Worm (Caenorhabditis elegans) whole organism, young adult: ENCODE measurements around the gene rps-14.

Experiments used
- B0035.1 ChIP-seq: sonication (generic microtip); optimal IDR thresholded peaks from 2 replicates; lab custom pipeline; 2016; ENCODE audit warnings: missing genetic modification characterization, mild to moderate bottlenecking, missing compliant biosample characterization, missing genotype, missing genetic modification reagents
- B0261.1 ChIP-seq: sonication (generic microtip); optimal IDR thresholded peaks from 2 replicates; lab custom pipeline; 2016; ENCODE audit warnings: mild to moderate bottlenecking, missing genetic modification characterization, moderate library complexity, missing compliant biosample characterization
- B0336.3 ChIP-seq: fragments of 200-800 bp; sonication (Bioruptor generic); IDR thresholded peaks from 2 replicates; pipeline ENCODE4 v1.3.6; 2022; ENCODE audit warnings: missing genetic modification characterization, missing compliant biosample characterization
- F10E7.11 ChIP-seq: sonication (generic microtip); optimal IDR thresholded peaks from 2 replicates; lab custom pipeline; 2017; ENCODE audit warnings: mild to moderate bottlenecking, missing genetic modification characterization, moderate library complexity, missing compliant biosample characterization
- F23B12.7 ChIP-seq: sonication (generic microtip); optimal IDR thresholded peaks from 2 replicates; lab custom pipeline; 2017; ENCODE audit warnings: missing genetic modification characterization, mild to moderate bottlenecking, missing compliant biosample characterization, antibody characterized with exemption, moderate library complexity; ENCODE audit not compliant: insufficient read depth
- K12H6.12 ChIP-seq: fragments of 200-800 bp; sonication (Bioruptor generic); optimal IDR thresholded peaks from 2 replicates; lab custom pipeline; 2018; ENCODE audit warnings: mild to moderate bottlenecking, missing genetic modification characterization, missing compliant biosample characterization
- T07F8.4 ChIP-seq: sonication (generic microtip); optimal IDR thresholded peaks from 2 replicates; lab custom pipeline; 2016; ENCODE audit warnings: mild to moderate bottlenecking, missing genetic modification characterization, moderate library complexity, missing compliant biosample characterization
- Y56A3A.18 ChIP-seq: fragments of 200-800 bp; sonication (Bioruptor generic); IDR thresholded peaks from 2 replicates; pipeline ENCODE4 v1.3.6; 2022; ENCODE audit warnings: missing genetic modification reagents, missing genetic modification characterization, missing compliant biosample characterization
- aptf-2 ChIP-seq: fragments of 200-800 bp; sonication (Bioruptor generic); conservative IDR thresholded peaks from 2 replicates; pipeline ENCODE4 v1.3.6; 2022; ENCODE audit warnings: missing genetic modification reagents, missing genetic modification characterization, missing compliant biosample characterization
- aptf-3 ChIP-seq: fragments of 200-800 bp; sonication (Bioruptor generic); IDR thresholded peaks from 2 replicates; pipeline ENCODE4 v1.3.6; 2022; ENCODE audit warnings: missing genetic modification characterization, missing compliant biosample characterization
- atf-7 ChIP-seq: sonication (generic microtip); optimal IDR thresholded peaks from 2 replicates; lab custom pipeline; 2017; ENCODE audit warnings: mild to moderate bottlenecking, missing genetic modification characterization, missing compliant biosample characterization
- attf-5 ChIP-seq: fragments of 200-800 bp; sonication (Bioruptor generic); optimal IDR thresholded peaks from 2 replicates; lab custom pipeline; 2018; ENCODE audit warnings: mild to moderate bottlenecking, missing genetic modification characterization, missing compliant biosample characterization
- cebp-1 ChIP-seq, 2 experiments: fragments of 200-800 bp in 1 of 2; sonication (Bioruptor generic) in 1 of 2; sonication (generic microtip) in 1 of 2; IDR thresholded peaks in 1 of 2; optimal IDR thresholded peaks in 1 of 2; 2 replicates each; pipeline versions ENCODE4 v1.3.6 to Lab custom; 2017 to 2022; ENCODE audit warnings: missing compliant biosample characterization in 2 of 2, missing genetic modification characterization in 2 of 2, mild to moderate bottlenecking in 1 of 2, missing genetic modification reagents in 1 of 2, moderate library complexity in 1 of 2
- ceh-27 ChIP-seq: fragments of 200-800 bp; sonication (Bioruptor generic); optimal IDR thresholded peaks from 2 replicates; lab custom pipeline; 2018; ENCODE audit warnings: mild to moderate bottlenecking, missing genetic modification characterization, moderate library complexity, missing compliant biosample characterization
- ceh-58 ChIP-seq: fragments of 200-800 bp; sonication (Bioruptor generic); IDR thresholded peaks from 2 replicates; pipeline ENCODE4 v1.3.6; 2022; ENCODE audit warnings: missing genetic modification characterization, missing compliant biosample characterization
- chd-7 ChIP-seq: sonication (generic microtip); optimal IDR thresholded peaks from 2 replicates; lab custom pipeline; 2016; ENCODE audit warnings: mild to moderate bottlenecking, missing genetic modification characterization, moderate library complexity, missing compliant biosample characterization
- dox-1 ChIP-seq: fragments of 200-800 bp; sonication (Bioruptor generic); IDR thresholded peaks from 2 replicates; pipeline ENCODE4 v1.3.6; 2022; ENCODE audit warnings: missing genetic modification reagents, missing genetic modification characterization, missing compliant biosample characterization
- efl-1 ChIP-seq: fragments of 150-350 bp; optimal IDR thresholded peaks from 2 replicates; lab custom pipeline; 2014; ENCODE audit warnings: missing biosample characterization, missing genetic modification reagents, missing genetic modification characterization
- ets-4 ChIP-seq: fragments of 200-800 bp; sonication (Bioruptor generic); optimal IDR thresholded peaks from 2 replicates; lab custom pipeline; 2018; ENCODE audit warnings: mild to moderate bottlenecking, missing genetic modification characterization, missing compliant biosample characterization
- hmg-1.2 ChIP-seq: fragments of 200-800 bp; sonication (Bioruptor generic); IDR thresholded peaks from 2 replicates; pipeline ENCODE4 v1.3.6; 2022; ENCODE audit warnings: missing genetic modification reagents, missing genetic modification characterization, missing compliant biosample characterization
- hmg-20 ChIP-seq: fragments of 200-800 bp; sonication (Bioruptor generic); IDR thresholded peaks from 2 replicates; pipeline ENCODE4 v1.3.6; 2022; ENCODE audit warnings: missing genetic modification reagents, missing genetic modification characterization, missing compliant biosample characterization
- hrde-1 ChIP-seq: sonication (generic microtip); optimal IDR thresholded peaks from 2 replicates; lab custom pipeline; 2016; ENCODE audit warnings: missing genetic modification characterization, mild to moderate bottlenecking, missing compliant biosample characterization, moderate library complexity, missing genotype, missing genetic modification reagents, borderline replicate concordance
- let-607 ChIP-seq, 2 experiments: fragments of 200-800 bp in 1 of 2; sonication (Bioruptor generic) in 1 of 2; sonication (generic microtip) in 1 of 2; optimal IDR thresholded peaks; 2 replicates each; lab custom pipeline; 2016 to 2018; ENCODE audit warnings: mild to moderate bottlenecking in 2 of 2, missing compliant biosample characterization in 2 of 2, missing genetic modification characterization in 2 of 2, moderate library complexity in 2 of 2, missing genotype in 1 of 2
- lin-26 ChIP-seq: fragments of 200-800 bp; sonication (Bioruptor generic); IDR thresholded peaks from 2 replicates; pipeline ENCODE4 v1.3.6; 2022; ENCODE audit warnings: missing genetic modification reagents, missing genetic modification characterization, missing compliant biosample characterization
- lin-35 ChIP-seq, 3 experiments: fragments of 150-350 bp in 2 of 3; sonication (generic microtip) in 1 of 3; optimal IDR thresholded peaks; 2 replicates each; lab custom pipeline; 2014 to 2018; ENCODE audit warnings: missing biosample characterization in 3 of 3, missing genetic modification characterization in 3 of 3, missing genetic modification reagents in 3 of 3
- lin-40 ChIP-seq: sonication (generic microtip); optimal IDR thresholded peaks from 2 replicates; lab custom pipeline; 2016; ENCODE audit warnings: missing genetic modification characterization, mild to moderate bottlenecking, missing compliant biosample characterization, missing genotype, missing genetic modification reagents
- lin-54 ChIP-seq: fragments of 200-800 bp; sonication (Bioruptor generic); optimal IDR thresholded peaks from 2 replicates; lab custom pipeline; 2018; ENCODE audit warnings: mild to moderate bottlenecking, missing genetic modification characterization, missing compliant biosample characterization
- nfya-2 ChIP-seq: fragments of 200-800 bp; sonication (Bioruptor generic); IDR thresholded peaks from 2 replicates; pipeline ENCODE4 v1.3.6; 2022; ENCODE audit warnings: missing genetic modification reagents, missing genetic modification characterization, missing compliant biosample characterization
- nfyb-1 ChIP-seq: fragments of 200-800 bp; sonication (Bioruptor generic); IDR thresholded peaks from 2 replicates; pipeline ENCODE4 v1.3.6; 2022; ENCODE audit warnings: missing genetic modification reagents, missing genetic modification characterization, missing compliant biosample characterization
- nhr-80 ChIP-seq: sonication (generic microtip); optimal IDR thresholded peaks from 2 replicates; lab custom pipeline; 2016; ENCODE audit warnings: missing genetic modification characterization, missing compliant biosample characterization
- nhr-90 ChIP-seq: sonication (generic microtip); optimal IDR thresholded peaks from 2 replicates; lab custom pipeline; 2016; ENCODE audit warnings: missing genotype, mild to moderate bottlenecking, missing genetic modification characterization, missing compliant biosample characterization
- pha-4 ChIP-seq: fragments of 150-350 bp; sonication (generic microtip); optimal IDR thresholded peaks from 2 replicates; lab custom pipeline; 2014; ENCODE audit warnings: missing biosample characterization, missing genetic modification reagents, missing genetic modification characterization
- snpc-4 ChIP-seq, 5 experiments: fragments of 150-350 bp in 1 of 5; sonication (generic microtip) in 4 of 5; optimal IDR thresholded peaks; 2 replicates each; lab custom pipeline; 2014 to 2018; ENCODE audit warnings: missing genetic modification characterization in 5 of 5, missing biosample characterization in 3 of 5, antibody characterized with exemption in 2 of 5, mild to moderate bottlenecking in 2 of 5, missing compliant biosample characterization in 2 of 5, missing genotype in 2 of 5, moderate library complexity in 2 of 5, missing genetic modification reagents in 1 of 5
- somi-1 ChIP-seq: fragments of 200-800 bp; sonication (Bioruptor generic); optimal IDR thresholded peaks from 2 replicates; lab custom pipeline; 2018; ENCODE audit warnings: mild to moderate bottlenecking, missing genetic modification characterization, missing compliant biosample characterization
- sptf-2 ChIP-seq: fragments of 200-800 bp; sonication (Bioruptor generic); optimal IDR thresholded peaks from 2 replicates; lab custom pipeline; 2018; ENCODE audit warnings: mild to moderate bottlenecking, missing genetic modification characterization, missing compliant biosample characterization
- unc-62 ChIP-seq: fragments of 150-350 bp; optimal IDR thresholded peaks from 2 replicates; lab custom pipeline; 2014; ENCODE audit warnings: missing biosample characterization, missing genetic modification reagents, missing genetic modification characterization
- zfh-2 ChIP-seq: fragments of 200-800 bp; sonication (Bioruptor generic); conservative IDR thresholded peaks from 2 replicates; pipeline ENCODE4 v1.3.6; 2022; ENCODE audit warnings: missing genetic modification reagents, missing genetic modification characterization, missing compliant biosample characterization
- ztf-18 ChIP-seq: sonication (generic microtip); optimal IDR thresholded peaks from 2 replicates; lab custom pipeline; 2016; ENCODE audit warnings: missing genotype, mild to moderate bottlenecking, missing genetic modification characterization, missing compliant biosample characterization
- ztf-22 ChIP-seq: fragments of 200-800 bp; sonication (Bioruptor generic); optimal IDR thresholded peaks from 2 replicates; lab custom pipeline; 2018; ENCODE audit warnings: mild to moderate bottlenecking, missing genetic modification characterization, moderate library complexity, missing compliant biosample characterization
- ztf-28 ChIP-seq: fragments of 200-800 bp; sonication (Bioruptor generic); IDR thresholded peaks from 2 replicates; pipeline ENCODE4 v1.3.6; 2022; ENCODE audit warnings: missing genetic modification reagents, missing genetic modification characterization, missing compliant biosample characterization
- ztf-6 ChIP-seq: fragments of 200-800 bp; sonication (Bioruptor generic); IDR thresholded peaks from 2 replicates; pipeline ENCODE4 v1.3.6; 2022; ENCODE audit warnings: missing genetic modification reagents, missing genetic modification characterization, missing compliant biosample characterization

Gene rps-14

DNA sequence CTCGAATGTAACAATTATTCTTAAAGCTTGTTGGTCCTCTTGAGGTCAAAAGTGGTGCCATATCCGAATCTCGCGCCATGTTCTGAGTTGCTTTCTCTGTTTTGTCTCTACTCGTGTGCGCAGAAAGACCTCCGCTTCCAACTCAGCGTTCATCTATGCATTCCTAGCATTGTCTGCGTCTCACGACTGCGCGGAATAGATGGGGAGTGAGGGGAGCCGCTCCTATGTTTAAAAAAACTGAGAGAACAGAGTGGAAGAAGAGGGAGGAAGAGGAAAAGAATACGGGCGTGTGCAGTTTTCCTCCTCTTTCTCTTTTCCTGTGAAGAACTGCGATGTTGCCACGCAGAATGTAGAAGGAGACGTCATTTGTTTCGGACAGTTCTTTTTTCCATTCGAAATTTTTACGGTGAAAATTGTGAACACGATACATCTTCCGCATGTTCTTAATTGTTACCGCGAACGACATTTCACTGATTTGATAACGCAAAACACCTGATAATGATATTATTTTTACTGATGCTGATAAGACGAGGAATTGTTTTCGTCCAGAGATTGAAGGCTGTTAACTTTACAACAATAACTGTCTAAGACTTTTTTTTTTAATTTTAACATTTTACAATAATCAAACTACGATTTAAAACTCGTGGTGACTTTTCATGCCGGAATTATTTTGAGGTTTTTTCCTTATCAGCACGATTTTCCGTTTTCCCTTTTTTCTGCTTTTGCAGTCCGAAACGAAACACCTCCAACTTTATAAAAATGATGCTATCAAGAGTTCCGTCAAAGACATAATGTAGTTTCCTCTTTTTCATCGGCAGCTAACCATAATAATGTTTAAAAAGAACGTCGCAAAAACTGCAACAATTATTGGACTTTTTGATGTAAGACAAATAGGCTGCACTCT is 12.5 kb downstream of the rps-14 start:
- TF ChIP-seq lin-35 (GFP tag; optimal IDR thresholded peaks at IDR 0.05; lab: Kevin White, UChicago): no peak
- TF ChIP-seq attf-5: peak; percentile 47
- TF ChIP-seq ceh-27 (GFP tag; lab: Kevin White, UChicago): peak; percentile 36
- TF ChIP-seq aptf-3 (GFP tag; lab: Robert Waterston, UW): no peak
- TF ChIP-seq K12H6.12 (tag; lab: Kevin White, UChicago): peak; percentile 43
- peak; percentile 96 to 97 for TF ChIP-seq let-607 (tag; optimal IDR thresholded peaks at IDR 0.05; lab: Kevin White, UChicago)
- TF ChIP-seq hmg-20 (GFP tag; lab: Robert Waterston, UW): no peak
- peak; percentile 83 for TF ChIP-seq nhr-80 (tag; lab: Kevin White, UChicago)
- peak; percentile 78 for TF ChIP-seq zfh-2 (GFP tag; lab: Robert Waterston, UW)
- TF ChIP-seq nfya-2: no peak
- no peak for TF ChIP-seq cebp-1 (GFP tag; IDR thresholded peaks at IDR 0.05; lab: Robert Waterston, UW)
- peak; percentile 49 for TF ChIP-seq cebp-1 (tag; optimal IDR thresholded peaks at IDR 0.05; lab: Kevin White, UChicago)
- TF ChIP-seq hmg-1.2 (GFP tag; lab: Robert Waterston, UW): peak; percentile 39; the same call in 1 of the 2 replicates
- TF ChIP-seq ztf-6: no peak
- TF ChIP-seq somi-1: peak; percentile 4
- 0 out of 2 replicates have a peak, but pooled peaks have one; percentile 11 for TF ChIP-seq nfyb-1
- TF ChIP-seq chd-7 (tag; lab: Kevin White, UChicago): peak; percentile 47
- TF ChIP-seq unc-62 (GFP tag; lab: Kevin White, UChicago): peak; percentile 2

- TF ChIP-seq ceh-58 (GFP tag; lab: Robert Waterston, UW) (no peak), ets-4 (peak; percentile 87), nhr-80 (tag; lab: Kevin White, UChicago) (peak; percentile 98), B0035.1 (tag; lab: Kevin White, UChicago) (no peak), lin-26 (GFP tag; lab: Robert Waterston, UW) (no peak), K12H6.12 (tag; lab: Kevin White, UChicago) (peak; percentile 27), B0261.1 (tag; lab: Kevin White, UChicago) (no peak), B0336.3 (GFP tag; lab: Robert Waterston, UW) (0 out of 2 replicates have a peak, but pooled peaks have one; percentile 20), lin-40 (tag; lab: Kevin White, UChicago) (peak; percentile 15), nfyb-1 (0 out of 2 replicates have a peak, but pooled peaks have one; percentile 55), F23B12.7 (tag; lab: Kevin White, UChicago) (peak; percentile 28), Y56A3A.18 (no peak), nhr-90 (tag; lab: Kevin White, UChicago) (peak; percentile 1), pha-4 (peak; percentile 73), F10E7.11 (tag; lab: Kevin White, UChicago) (no peak), T07F8.4 (tag; lab: Kevin White, UChicago) (no peak), ztf-28 (GFP tag; lab: Robert Waterston, UW) (no peak), let-607 (tag; optimal IDR thresholded peaks at IDR 0.05; lab: Kevin White, UChicago) (peak; percentile 68 to 75), dox-1 (GFP tag; lab: Robert Waterston, UW) (peak; percentile 65), sptf-2 (GFP tag; lab: Kevin White, UChicago) (no peak), lin-35 (GFP tag; optimal IDR thresholded peaks at IDR 0.05; lab: Kevin White, UChicago) (peak in 1 of 3 experiments; percentile 54), hrde-1 (tag; lab: Kevin White, UChicago) (no peak), efl-1 (GFP tag; lab: Kevin White, UChicago) (peak; percentile 1), ztf-18 (peak; percentile 54), cebp-1 (GFP tag; IDR thresholded peaks at IDR 0.05; lab: Robert Waterston, UW) (peak; percentile 97), cebp-1 (tag; optimal IDR thresholded peaks at IDR 0.05; lab: Kevin White, UChicago) (peak; percentile 99), atf-7 (tag; lab: Kevin White, UChicago) (peak; percentile 42), attf-5 (peak; percentile 92), snpc-4 (GFP tag; optimal IDR thresholded peaks at IDR 0.05; lab: Kevin White, UChicago) (no peak), snpc-4 (tag; optimal IDR thresholded peaks at IDR 0.05; lab: Kevin White, UChicago) (peak in 2 of 4 experiments; percentile 21 to 76), aptf-2 (GFP tag; lab: Robert Waterston, UW) (no peak), lin-54 (GFP tag; lab: Kevin White, UChicago) (peak; percentile 61), ztf-22 (GFP tag; lab: Kevin White, UChicago) (peak; percentile 28)
Measured at ce11 chrIII:7165816-7166229, 13.6 kb downstream of the rps-14 start.
